Fruit fly (Drosophila melanogaster) whole organism, embryonic: Measurements from ENCODE around the gene psh.
A peak's percentile ranks its signal among the peaks of the same experiment; 100 is the strongest.

Source experiments
- Aef1 ChIP-seq: fragments of 200-800 bp; sonication (Bioruptor generic); IDR thresholded peaks from 3 replicates; pipeline ENCODE4 v1.3.6; 2022; ENCODE audit warnings: missing biosample characterization, missing genetic modification characterization
- Atf6 ChIP-seq: fragments of 200-800 bp; sonication (Bioruptor generic); IDR thresholded peaks from 2 replicates; pipeline ENCODE4 v1.3.6; 2022; ENCODE audit warnings: missing biosample characterization, missing genetic modification characterization
- Bgb ChIP-seq: fragments of 200-800 bp; sonication (Bioruptor generic); IDR thresholded peaks from 2 replicates; pipeline ENCODE4 v1.3.6; 2022; ENCODE audit warnings: missing biosample characterization, missing genetic modification characterization; ENCODE audit not compliant: partially characterized antibody
- CG10654 ChIP-seq: fragments of 200-800 bp; sonication (Bioruptor generic); optimal IDR thresholded peaks from 2 replicates; lab custom pipeline; 2016; ENCODE audit warnings: missing biosample characterization, missing genetic modification characterization
- CG11093 ChIP-seq: fragments of 200-800 bp; sonication (Bioruptor generic); IDR thresholded peaks from 3 replicates; pipeline ENCODE4 v1.3.6; 2022; ENCODE audit warnings: missing biosample characterization, missing genetic modification characterization
- CG11247 ChIP-seq: fragments of 200-800 bp; sonication (Bioruptor generic); IDR thresholded peaks from 2 replicates; pipeline ENCODE4 v1.3.6; 2022; ENCODE audit warnings: missing biosample characterization, missing genetic modification characterization
- CG12942 ChIP-seq: fragments of 200-800 bp; sonication (Bioruptor generic); optimal IDR thresholded peaks from 3 replicates; lab custom pipeline; 2016; ENCODE audit warnings: missing biosample characterization, missing genetic modification characterization
- CG13775 ChIP-seq: fragments of 200-800 bp; sonication (Bioruptor generic); optimal IDR thresholded peaks from 3 replicates; lab custom pipeline; 2017; ENCODE audit warnings: missing biosample characterization, mild to moderate bottlenecking, missing genetic modification characterization
- CG14050 ChIP-seq: fragments of 200-800 bp; sonication (Bioruptor generic); IDR thresholded peaks from 3 replicates; pipeline ENCODE4 v1.3.6; 2022; ENCODE audit warnings: missing biosample characterization, missing genetic modification characterization
- CG14860 ChIP-seq: fragments of 200-800 bp; sonication (Bioruptor generic); IDR thresholded peaks from 3 replicates; pipeline ENCODE4 v1.3.6; 2022; ENCODE audit warnings: missing biosample characterization, missing genetic modification characterization; ENCODE audit not compliant: partially characterized antibody
- CG1602 ChIP-seq: fragments of 200-800 bp; sonication (Bioruptor generic); optimal IDR thresholded peaks from 3 replicates; lab custom pipeline; 2016; ENCODE audit warnings: missing biosample characterization, missing genetic modification characterization
- CG18011 ChIP-seq: fragments of 200-800 bp; sonication (Bioruptor generic); optimal IDR thresholded peaks from 2 replicates; lab custom pipeline; 2017; ENCODE audit warnings: missing biosample characterization, missing genetic modification characterization, mild to moderate bottlenecking, moderate library complexity, missing genotype
- CG18476 ChIP-seq: fragments of 200-800 bp; sonication (Bioruptor generic); optimal IDR thresholded peaks from 2 replicates; lab custom pipeline; 2016; ENCODE audit warnings: missing biosample characterization, mild to moderate bottlenecking, missing genetic modification characterization
- CG2712 ChIP-seq: fragments of 200-800 bp; optimal IDR thresholded peaks from 3 replicates; lab custom pipeline; 2019; ENCODE audit warnings: missing biosample characterization, mild to moderate bottlenecking, missing genetic modification characterization, moderate library complexity
- CG33557 ChIP-seq: fragments of 200-800 bp; sonication (Bioruptor generic); optimal IDR thresholded peaks from 2 replicates; lab custom pipeline; 2019; ENCODE audit warnings: missing biosample characterization, mild to moderate bottlenecking, missing genetic modification characterization, moderate library complexity
- CG3726 ChIP-seq: fragments of 200-800 bp; sonication (Bioruptor generic); IDR thresholded peaks from 3 replicates; pipeline ENCODE4, ENCODE4 v1.3.6; 2022; ENCODE audit warnings: missing biosample characterization, missing genetic modification characterization
- CG4282 ChIP-seq: fragments of 200-800 bp; sonication (Bioruptor generic); optimal IDR thresholded peaks from 2 replicates; lab custom pipeline; 2016; ENCODE audit warnings: missing biosample characterization, missing genetic modification characterization
- CG5180 ChIP-seq: fragments of 200-800 bp; sonication (Bioruptor generic); optimal IDR thresholded peaks from 3 replicates; lab custom pipeline; 2017; ENCODE audit warnings: missing biosample characterization, missing genetic modification characterization, mild to moderate bottlenecking, moderate library complexity, missing genetic modification reagents
- CG5953 ChIP-seq: fragments of 200-800 bp; sonication (Bioruptor generic); IDR thresholded peaks from 2 replicates; pipeline ENCODE4 v1.3.6; 2022; ENCODE audit warnings: missing biosample characterization, missing genetic modification characterization
- CG7271 ChIP-seq: fragments of 200-800 bp; sonication (Bioruptor generic); optimal IDR thresholded peaks from 2 replicates; lab custom pipeline; 2018; ENCODE audit warnings: missing biosample characterization, mild to moderate bottlenecking, missing genetic modification characterization, moderate library complexity
- CG7987 ChIP-seq: fragments of 200-800 bp; sonication (Bioruptor generic); optimal IDR thresholded peaks from 2 replicates; lab custom pipeline; 2018; ENCODE audit warnings: missing biosample characterization, mild to moderate bottlenecking, missing genetic modification characterization, moderate library complexity
- CTCF ChIP-seq: fragments of 200-800 bp; sonication (Bioruptor generic); optimal IDR thresholded peaks from 2 replicates; lab custom pipeline; 2017; ENCODE audit warnings: missing biosample characterization, mild to moderate bottlenecking, missing genetic modification characterization, moderate library complexity
- Chrac-16 ChIP-seq: fragments of 200-800 bp; sonication (Bioruptor generic); optimal IDR thresholded peaks from 3 replicates; lab custom pipeline; 2016; ENCODE audit warnings: missing biosample characterization, missing genetic modification characterization
- CkIIα-i1 ChIP-seq: fragments of 200-800 bp; sonication (Bioruptor generic); IDR thresholded peaks from 2 replicates; pipeline ENCODE4 v1.3.6; 2022; ENCODE audit warnings: missing biosample characterization, missing genetic modification characterization
- D19A ChIP-seq: fragments of 200-800 bp; optimal IDR thresholded peaks from 3 replicates; lab custom pipeline; 2019; ENCODE audit warnings: missing biosample characterization, mild to moderate bottlenecking, missing genetic modification characterization, moderate library complexity
- Doc3 ChIP-seq: fragments of 200-800 bp; sonication (Bioruptor generic); IDR thresholded peaks from 3 replicates; pipeline ENCODE4 v1.3.6; 2022; ENCODE audit warnings: missing biosample characterization, missing genetic modification characterization; ENCODE audit not compliant: partially characterized antibody
- E2f2 ChIP-seq: fragments of 200-800 bp; sonication (Bioruptor generic); IDR thresholded peaks from 2 replicates; pipeline ENCODE4 v1.3.6; 2022; ENCODE audit warnings: missing biosample characterization, missing genetic modification characterization
- HHEX ChIP-seq: fragments of 200-800 bp; sonication (Bioruptor generic); optimal IDR thresholded peaks from 3 replicates; lab custom pipeline; 2017; ENCODE audit warnings: missing biosample characterization, mild to moderate bottlenecking, missing genetic modification characterization, missing genetic modification reagents
- HmgD ChIP-seq: fragments of 200-800 bp; sonication (Bioruptor generic); optimal IDR thresholded peaks from 3 replicates; lab custom pipeline; 2016; ENCODE audit warnings: missing biosample characterization, missing genetic modification characterization
- Max ChIP-seq: fragments of 200-800 bp; sonication (Bioruptor generic); optimal IDR thresholded peaks from 2 replicates; lab custom pipeline; 2016; ENCODE audit warnings: missing biosample characterization, mild to moderate bottlenecking, missing genetic modification characterization
- Med ChIP-seq: fragments of 200-800 bp; sonication (Bioruptor generic); peaks from one replicate; lab custom pipeline; 2016; ENCODE audit warnings: missing biosample characterization, missing genetic modification characterization, mild to moderate bottlenecking, inconsistent platforms, moderate library complexity
- Neu2 ChIP-seq: fragments of 200-800 bp; sonication (Bioruptor generic); optimal IDR thresholded peaks from 3 replicates; lab custom pipeline; 2016; ENCODE audit warnings: missing biosample characterization, missing genetic modification characterization, borderline replicate concordance
- Nf-YB ChIP-seq: fragments of 200-800 bp; sonication (Bioruptor generic); optimal IDR thresholded peaks from 3 replicates; lab custom pipeline; 2019; ENCODE audit warnings: missing biosample characterization, mild to moderate bottlenecking, missing genetic modification characterization, moderate library complexity
- PHDP ChIP-seq: fragments of 200-800 bp; sonication (Bioruptor generic); optimal IDR thresholded peaks from 3 replicates; lab custom pipeline; 2018; ENCODE audit warnings: missing biosample characterization, mild to moderate bottlenecking, missing genetic modification characterization, moderate library complexity
- Sox102F ChIP-seq: fragments of 200-800 bp; sonication (Bioruptor generic); optimal IDR thresholded peaks from 2 replicates; lab custom pipeline; 2018; ENCODE audit warnings: missing biosample characterization, mild to moderate bottlenecking, missing genetic modification characterization, moderate library complexity
- Tbp ChIP-seq: fragments of >200 bp; optimal IDR thresholded peaks from 2 replicates; lab custom pipeline; 2018; ENCODE audit warnings: missing biosample characterization, missing genetic modification characterization
- ac ChIP-seq: fragments of 200-800 bp; sonication (Bioruptor generic); optimal IDR thresholded peaks from 3 replicates; lab custom pipeline; 2017; ENCODE audit warnings: missing biosample characterization, mild to moderate bottlenecking, missing genetic modification characterization
- ara ChIP-seq: fragments of 200-800 bp; sonication (Bioruptor generic); IDR thresholded peaks from 2 replicates; pipeline ENCODE4 v1.3.6; 2022; ENCODE audit warnings: missing biosample characterization, missing genetic modification characterization
- az2 ChIP-seq: fragments of 200-800 bp; sonication (Bioruptor generic); optimal IDR thresholded peaks from 3 replicates; lab custom pipeline; 2016; ENCODE audit warnings: missing biosample characterization, missing genetic modification characterization
- bab2 ChIP-seq: fragments of 200-800 bp; sonication (Bioruptor generic); optimal IDR thresholded peaks from 2 replicates; lab custom pipeline; 2016; ENCODE audit warnings: missing biosample characterization, missing genetic modification characterization
- br ChIP-seq: fragments of >200 bp; optimal IDR thresholded peaks from 2 replicates; lab custom pipeline; 2017
- exex ChIP-seq: fragments of 200-800 bp; sonication (Bioruptor generic); optimal IDR thresholded peaks from 4 replicates; lab custom pipeline; 2018; ENCODE audit warnings: missing biosample characterization, mild to moderate bottlenecking, missing genetic modification characterization, moderate library complexity
- gcm ChIP-seq: fragments of 200-800 bp; sonication (Bioruptor generic); optimal IDR thresholded peaks from 2 replicates; lab custom pipeline; 2019; ENCODE audit warnings: missing biosample characterization, mild to moderate bottlenecking, missing genetic modification characterization, moderate library complexity
- gfzf ChIP-seq: fragments of 200-800 bp; sonication (Bioruptor generic); optimal IDR thresholded peaks from 2 replicates; lab custom pipeline; 2016; ENCODE audit warnings: missing biosample characterization, mild to moderate bottlenecking, missing genetic modification characterization, moderate library complexity
- grn ChIP-seq: fragments of 200-800 bp; sonication (Bioruptor generic); optimal IDR thresholded peaks from 3 replicates; lab custom pipeline; 2017; ENCODE audit warnings: missing biosample characterization, missing genetic modification characterization
- gt ChIP-seq: fragments of 200-800 bp; sonication (Bioruptor generic); IDR thresholded peaks from 2 replicates; pipeline ENCODE4 v1.3.6; 2022; ENCODE audit warnings: missing biosample characterization, missing genetic modification characterization
- kni ChIP-seq: fragments of 200-800 bp; sonication (Bioruptor generic); optimal IDR thresholded peaks from 3 replicates; lab custom pipeline; 2017; ENCODE audit warnings: mild to moderate bottlenecking, missing biosample characterization, missing genetic modification reagents, missing genetic modification characterization
- unc-4 ChIP-seq: fragments of 200-800 bp; sonication (Bioruptor generic); IDR thresholded peaks from 2 replicates; pipeline ENCODE4 v1.3.6; 2022; ENCODE audit warnings: missing biosample characterization, missing genetic modification characterization; ENCODE audit not compliant: partially characterized antibody

The psh gene

DNA sequence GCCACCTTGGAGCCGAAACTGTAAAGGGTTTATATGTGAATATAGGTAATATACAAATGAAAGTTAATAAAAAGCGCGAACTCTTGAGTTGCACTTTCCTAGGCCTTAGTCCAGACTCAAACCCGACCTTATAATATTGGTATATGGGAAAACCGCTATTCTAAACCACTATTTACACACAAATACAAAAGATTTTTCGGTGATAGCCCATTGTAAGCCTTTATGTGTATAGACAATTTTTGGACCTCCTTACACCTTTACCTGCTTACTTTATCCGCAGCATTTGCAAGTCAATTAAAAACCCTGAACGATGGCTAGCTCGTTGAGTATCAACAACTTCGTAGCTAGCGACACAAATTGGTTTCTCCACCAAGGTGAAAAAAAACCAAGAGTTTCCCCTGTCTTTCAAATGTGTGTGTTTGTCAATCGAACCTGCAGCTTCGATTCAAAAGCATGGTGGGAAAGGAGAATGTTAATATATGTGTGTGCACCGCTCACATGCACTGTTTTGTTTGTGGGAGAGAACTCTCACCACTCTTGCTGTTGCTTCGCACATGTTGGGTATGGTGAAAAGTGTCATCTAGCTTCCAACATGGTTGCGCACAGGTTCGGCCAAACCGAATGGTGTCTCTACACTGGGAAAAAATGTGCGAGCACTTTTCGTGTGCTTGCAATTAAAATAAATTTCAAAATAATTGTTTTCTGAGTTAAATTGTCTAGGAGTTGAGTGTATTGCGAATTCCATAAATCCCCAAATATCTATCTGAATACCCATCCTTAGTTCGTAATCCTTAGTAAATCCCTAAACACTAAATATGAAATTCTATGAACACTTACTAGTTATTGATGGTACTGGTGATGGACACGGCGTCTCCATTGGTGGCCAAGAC, 20.2 kb upstream of the psh start (continued):
- TF ChIP-seq HHEX (peak; percentile 80), Atf6 (GFP tag; lab: Robert Waterston, UW) (peak; percentile 88), CkIIα-i1 (GFP tag; lab: Robert Waterston, UW) (0 out of 2 replicates have a peak, but pooled peaks have one; percentile 24), CG7271 (tag; lab: Kevin White, UChicago) (no peak), CG18011 (GFP tag; lab: Kevin White, UChicago) (peak; percentile 68), gt (GFP tag; lab: Robert Waterston, UW) (no peak), CG12942 (peak; percentile 52), CG11093 (GFP tag; lab: Robert Waterston, UW) (peak; percentile 32; the same call in 1 of the 3 replicates), PHDP (tag; lab: Kevin White, UChicago) (peak; percentile 79), HmgD (GFP tag; lab: Kevin White, UChicago) (peak; percentile 19), Doc3 (no peak), bab2 (GFP tag; lab: Kevin White, UChicago) (peak; percentile 78), gfzf (GFP tag; lab: Kevin White, UChicago) (no peak), CG33557 (GFP tag; lab: Kevin White, UChicago) (no peak), gcm (GFP tag; lab: Kevin White, UChicago) (peak; percentile 62), Aef1 (GFP tag; lab: Robert Waterston, UW) (peak; percentile 61), ara (GFP tag; lab: Robert Waterston, UW) (peak; percentile 84), CG7987 (GFP tag; lab: Kevin White, UChicago) (peak; percentile 48), Sox102F (GFP tag; lab: Kevin White, UChicago) (peak; percentile 79), CG10654 (GFP tag; lab: Kevin White, UChicago) (peak; percentile 81), Chrac-16 (GFP tag; lab: Kevin White, UChicago) (peak; percentile 69), br (lab: Kevin White, UChicago) (no peak), unc-4 (GFP tag; lab: Robert Waterston, UW) (no peak)

DNA sequence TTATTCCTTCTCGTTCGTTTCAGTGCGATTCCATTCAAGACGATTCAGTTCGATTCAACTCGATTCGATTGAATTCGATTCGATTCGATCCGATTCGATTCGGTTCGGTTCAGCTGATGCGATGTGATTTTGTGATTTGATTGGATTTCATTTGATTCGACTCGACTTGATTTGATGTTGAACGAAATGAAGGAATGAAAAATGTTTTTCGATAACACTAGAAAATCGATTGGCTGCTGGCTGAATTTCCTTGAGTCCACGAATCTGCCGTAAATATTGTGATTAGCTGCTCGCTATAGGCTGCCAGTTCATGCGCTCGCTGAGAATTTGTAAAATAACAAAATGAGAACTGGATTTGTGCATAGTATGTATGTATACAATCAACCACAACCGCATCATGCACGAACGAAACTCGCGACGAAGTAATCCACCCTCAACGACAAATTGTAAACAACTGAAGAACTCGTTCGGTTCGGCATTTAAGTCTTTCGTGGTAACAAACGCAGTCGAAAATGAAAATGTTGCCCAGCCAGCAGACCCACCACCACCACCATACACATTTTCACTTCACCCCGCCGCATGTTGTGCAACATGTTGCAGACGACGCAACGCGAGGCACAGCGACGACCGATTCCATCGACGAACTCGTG, 18.4 kb upstream of the psh start, which contains the start of gene Wnt5:
Gene Wnt5, minus strand, starts transcription at position 458 of the 650 bp plus-strand sequence.
- TF ChIP-seq grn, result no peak
- no peak for TF ChIP-seq Neu2 (GFP tag; lab: Kevin White, UChicago)
- no peak for TF ChIP-seq CG1602 (GFP tag; lab: Kevin White, UChicago)
- no peak for TF ChIP-seq CTCF (GFP tag; lab: Kevin White, UChicago)
- TF ChIP-seq CG11247 (GFP tag; lab: Robert Waterston, UW), result peak; percentile 55
- no peak for TF ChIP-seq Tbp (GFP tag; lab: Kevin White, UChicago)
- TF ChIP-seq D19A (tag; lab: Kevin White, UChicago), result peak; percentile 16
- no peak for TF ChIP-seq CG14050
- no peak for TF ChIP-seq exex (tag; lab: Kevin White, UChicago)
- TF ChIP-seq CG18476, result no peak
- peak; percentile 37 for TF ChIP-seq CG2712
- no peak for TF ChIP-seq CG14860 (GFP tag; lab: Robert Waterston, UW)
- peak; percentile 4 for TF ChIP-seq Nf-YB
- TF ChIP-seq Med (GFP tag; lab: Kevin White, UChicago), result peak; percentile 51
- TF ChIP-seq Bgb (GFP tag; lab: Robert Waterston, UW), result peak; percentile 45
- TF ChIP-seq Max, result peak; percentile 6
- TF ChIP-seq CG5180, result peak; percentile 97
- no peak for TF ChIP-seq CG13775 (GFP tag; lab: Kevin White, UChicago)
- TF ChIP-seq CG3726 (GFP tag; lab: Robert Waterston, UW), result no peak
- no peak for TF ChIP-seq CG5953 (GFP tag; lab: Robert Waterston, UW)
- TF ChIP-seq E2f2 (GFP tag; lab: Robert Waterston, UW), result 0 out of 2 replicates have a peak, but pooled peaks have one; percentile 14
- TF ChIP-seq ac (GFP tag; lab: Kevin White, UChicago), result no peak
- TF ChIP-seq az2 (GFP tag; lab: Kevin White, UChicago), result no peak
- TF ChIP-seq CG4282 (GFP tag; lab: Kevin White, UChicago), result no peak
- TF ChIP-seq kni (GFP tag; lab: Kevin White, UChicago), result peak; percentile 47
